Fruit fly (Drosophila melanogaster) Kc167 (cell line): Measurements from ENCODE around the gene CG31676.

ENCODE experiments used
- Myc ChIP-seq: fragments of >200 bp; optimal IDR thresholded peaks from 2 replicates; lab custom pipeline; 2017; ENCODE audit warnings: missing external identifiers
- Sin3A ChIP-seq: fragments of >200 bp; optimal IDR thresholded peaks from 2 replicates; lab custom pipeline; 2018; ENCODE audit warnings: missing external identifiers
- h ChIP-seq: fragments of >200 bp; optimal IDR thresholded peaks from 3 replicates; lab custom pipeline; 2018; ENCODE audit warnings: missing external identifiers
- insv ChIP-seq: fragments of >200 bp; optimal IDR thresholded peaks from 3 replicates; lab custom pipeline; 2018; ENCODE audit warnings: missing external identifiers
- psq ChIP-seq: fragments of >200 bp; optimal IDR thresholded peaks from 2 replicates; lab custom pipeline; 2017; ENCODE audit warnings: missing external identifiers
- ttk ChIP-seq: sonication (Bioruptor generic); optimal IDR thresholded peaks from 2 replicates; lab custom pipeline; 2017; ENCODE audit warnings: missing external identifiers

The CG31676 gene

DNA sequence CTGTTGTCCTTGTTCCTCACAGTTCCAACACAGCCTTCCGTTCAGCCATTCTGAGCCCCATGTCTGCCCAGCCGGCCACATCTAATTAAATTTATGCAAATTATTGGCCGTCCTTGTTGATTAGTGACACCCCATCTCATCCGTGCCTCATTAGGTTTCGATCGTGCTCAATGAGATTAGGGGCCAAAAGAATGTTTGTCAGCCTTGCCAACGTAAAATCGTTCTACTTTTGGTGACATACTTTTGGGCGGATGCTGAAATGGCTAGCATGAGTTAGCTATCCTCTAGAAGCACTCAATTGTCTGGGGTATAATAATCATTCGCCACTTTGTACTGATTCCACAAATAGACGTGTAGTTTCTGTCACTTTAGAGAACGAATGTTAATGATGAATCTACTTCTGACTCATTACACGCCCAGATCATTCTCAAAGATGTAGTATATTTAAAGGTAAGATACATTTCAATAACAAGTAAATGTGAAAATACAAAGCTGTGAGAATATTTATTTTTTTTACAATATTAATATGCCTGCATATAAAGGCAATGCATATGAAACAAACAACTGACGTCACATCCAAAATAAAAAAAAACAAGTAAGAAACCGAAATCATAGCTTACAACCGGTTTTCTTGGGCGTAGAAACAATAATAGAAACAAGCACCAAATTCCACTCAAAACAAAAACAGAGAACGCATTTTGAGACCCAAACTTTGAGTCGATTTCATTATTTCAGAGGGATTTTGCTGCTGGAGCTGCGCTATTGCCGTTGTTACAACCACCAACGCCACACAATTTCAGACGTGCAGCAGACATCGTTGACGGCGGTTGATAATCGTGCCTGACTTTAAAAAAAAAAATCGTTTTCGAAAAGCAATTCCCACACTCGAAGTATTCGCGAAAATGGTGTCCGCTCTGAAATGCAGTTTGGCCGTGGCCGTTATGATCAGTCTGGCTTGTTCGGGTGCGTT lies 18.1 kb downstream of the CG31676 start, which contains the start of gene bero:
Gene bero (plus strand): TSS at position 325 of the 970 bp plus-strand sequence.
- TF ChIP-seq Sin3A (lab: Kevin White, UChicago) (no peak), ttk (no peak), psq (lab: Kevin White, UChicago) (no peak), insv (lab: Kevin White, UChicago) (no peak), h (no peak), Myc (lab: Kevin White, UChicago) (no peak)

DNA sequence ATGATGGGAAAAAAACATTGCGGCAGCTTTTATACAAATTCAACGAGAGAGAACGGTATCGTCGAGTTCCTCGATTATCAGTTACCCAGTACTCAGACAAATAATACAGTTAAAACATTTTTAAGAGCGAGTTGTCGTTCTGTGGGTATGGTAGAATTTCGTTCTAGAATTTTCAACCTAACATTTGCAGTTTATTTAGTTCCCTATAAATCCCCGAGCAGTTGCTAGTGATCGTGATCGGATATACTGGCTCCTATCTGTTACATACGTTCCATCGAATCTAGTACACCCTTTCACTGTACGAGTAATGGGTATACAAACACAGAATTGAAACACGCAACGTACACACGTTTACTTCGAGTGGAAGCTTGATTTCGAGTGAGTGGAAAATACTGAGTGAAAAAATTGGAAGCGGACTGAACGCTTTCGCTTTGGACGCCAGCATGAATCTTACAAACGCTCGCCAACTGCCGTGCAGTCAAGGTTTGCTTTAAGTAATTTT lies 24.3 kb downstream of the CG31676 start, which contains the start of gene CG9338:
Gene CG9338 (plus strand): TSS at position 452 of the 502 bp plus-strand sequence.
- TF ChIP-seq ttk (no peak), insv (lab: Kevin White, UChicago) (no peak), h (no peak), psq (lab: Kevin White, UChicago) (no peak), Myc (lab: Kevin White, UChicago) (no peak), Sin3A (lab: Kevin White, UChicago) (no peak)

DNA sequence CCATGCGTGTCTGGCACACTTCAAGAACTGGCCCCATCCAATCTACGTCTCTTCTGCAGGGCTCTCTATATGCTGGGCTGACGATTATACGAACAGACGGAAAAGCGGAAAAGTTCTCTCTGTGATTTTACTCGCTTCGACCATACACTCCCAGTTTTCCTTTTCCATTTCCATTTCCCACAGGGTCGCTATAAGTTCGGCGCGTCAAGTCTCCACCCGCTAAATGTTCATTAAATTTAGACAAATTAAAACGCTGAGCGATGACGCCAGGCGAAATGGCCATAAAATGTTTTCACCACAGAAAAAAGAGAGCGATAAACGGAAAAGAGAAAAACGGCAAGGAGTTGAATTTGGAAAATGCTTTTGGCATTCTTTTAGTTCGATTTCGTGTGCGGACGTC lies 26.8 kb downstream of the CG31676 start, which contains the start of gene CG31675:
Gene CG31675 (plus strand): TSS at position 375 of the 400 bp plus-strand sequence.
- no peak for TF ChIP-seq psq (lab: Kevin White, UChicago)
- TF ChIP-seq Myc (lab: Kevin White, UChicago), result no peak

DNA sequence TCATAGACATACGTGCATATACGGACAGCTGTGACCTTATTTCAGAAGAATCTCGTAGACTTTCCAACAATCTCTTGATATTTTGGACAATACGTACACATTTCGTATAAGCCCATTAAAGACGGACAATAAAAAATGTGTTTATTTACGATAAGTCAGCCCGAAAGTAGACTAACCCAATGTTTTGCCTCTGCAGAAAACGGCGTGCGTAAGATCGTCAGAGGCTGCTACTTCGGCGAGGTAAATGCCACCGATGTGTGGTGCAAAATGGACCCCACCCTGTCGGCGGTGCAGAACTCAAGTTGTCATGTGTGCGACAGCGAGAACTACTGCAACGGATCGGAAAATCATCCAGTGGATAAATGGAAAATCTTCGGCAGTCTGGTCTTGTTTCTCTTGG lies 28.4 kb downstream of the CG31676 start:
- TF ChIP-seq psq (lab: Kevin White, UChicago) (no peak), h (no peak), ttk (no peak), Myc (lab: Kevin White, UChicago) (no peak), Sin3A (lab: Kevin White, UChicago) (no peak), insv (lab: Kevin White, UChicago) (no peak)

DNA sequence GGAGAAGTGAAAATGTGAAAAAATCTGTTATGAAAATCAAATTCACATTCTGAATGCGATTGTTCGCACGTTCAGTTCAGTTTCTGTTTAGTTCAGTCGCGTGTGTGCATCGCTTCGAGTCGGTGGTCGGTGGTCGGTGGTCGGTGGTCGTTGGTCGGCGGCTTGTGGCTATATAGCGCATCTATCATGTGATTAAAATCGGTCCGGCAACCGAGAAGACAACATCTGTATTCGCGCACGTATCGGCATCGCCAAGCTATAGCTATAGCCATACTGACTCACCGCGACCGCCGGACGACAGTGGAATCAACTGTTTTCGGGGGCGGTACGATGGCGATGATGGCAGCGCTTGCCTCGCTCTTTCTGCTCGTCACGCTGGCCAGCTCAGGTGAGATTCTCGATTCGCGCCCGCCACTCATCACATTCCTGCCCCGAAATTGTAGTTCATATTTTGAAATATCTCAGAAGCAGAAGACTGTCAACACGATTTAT lies 29.3 kb downstream of the CG31676 start, which contains the start of gene CG14401:
Gene CG14401 (plus strand): TSS at position 51 of the 492 bp plus-strand sequence.
- TF ChIP-seq Sin3A (lab: Kevin White, UChicago), result no peak
- TF ChIP-seq insv (lab: Kevin White, UChicago), result no peak
- TF ChIP-seq ttk, result no peak
- no peak for TF ChIP-seq psq (lab: Kevin White, UChicago)
- TF ChIP-seq h, result no peak
- no peak for TF ChIP-seq Myc (lab: Kevin White, UChicago)

DNA sequence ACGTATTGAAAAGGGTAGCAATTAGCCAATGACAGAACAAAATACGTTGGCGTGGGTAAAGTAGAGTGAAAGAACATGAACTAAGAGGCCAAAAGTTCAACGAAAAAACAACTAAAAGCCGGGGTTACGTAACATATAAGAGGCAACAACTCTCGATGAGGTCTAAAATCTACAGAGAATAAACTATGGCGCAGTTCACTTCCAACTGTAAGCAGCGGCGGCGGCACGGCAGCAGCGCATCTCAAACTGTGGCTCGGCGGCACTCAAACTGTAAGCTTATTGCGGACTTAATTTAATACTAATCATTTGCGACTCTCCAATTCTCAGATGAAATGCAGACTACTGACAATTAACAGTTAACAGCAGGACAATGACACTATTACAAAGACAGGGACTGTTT lies 34.0 kb downstream of the CG31676 start:
- no peak for TF ChIP-seq Sin3A (lab: Kevin White, UChicago)
- TF ChIP-seq psq (lab: Kevin White, UChicago), result no peak
- TF ChIP-seq Myc (lab: Kevin White, UChicago), result no peak
- no peak for TF ChIP-seq insv (lab: Kevin White, UChicago)
- TF ChIP-seq ttk, result no peak
- TF ChIP-seq h, result no peak

DNA sequence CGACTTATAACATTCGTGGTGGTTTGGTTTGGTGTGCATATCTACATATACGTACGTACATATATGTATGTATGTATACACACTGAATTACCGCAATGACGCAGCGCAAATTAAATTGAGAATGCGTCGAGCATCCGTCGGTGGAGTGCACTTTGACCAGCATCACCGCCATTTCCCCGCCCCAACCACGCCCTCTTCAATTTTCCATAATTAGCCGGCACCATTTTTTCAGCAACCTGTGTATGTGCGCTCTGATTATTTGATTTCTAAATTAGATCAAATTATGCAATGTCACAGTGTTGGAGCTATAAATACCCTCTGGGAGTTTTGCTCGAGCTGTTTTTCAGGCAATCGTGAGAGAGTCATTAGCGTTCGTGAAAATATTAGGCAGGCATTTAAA lies 37.5 kb downstream of the CG31676 start:
- TF ChIP-seq h, result no peak
- no peak for TF ChIP-seq insv (lab: Kevin White, UChicago)
- no peak for TF ChIP-seq ttk
- no peak for TF ChIP-seq Myc (lab: Kevin White, UChicago)
- TF ChIP-seq psq (lab: Kevin White, UChicago), result no peak
- TF ChIP-seq Sin3A (lab: Kevin White, UChicago), result no peak

DNA sequence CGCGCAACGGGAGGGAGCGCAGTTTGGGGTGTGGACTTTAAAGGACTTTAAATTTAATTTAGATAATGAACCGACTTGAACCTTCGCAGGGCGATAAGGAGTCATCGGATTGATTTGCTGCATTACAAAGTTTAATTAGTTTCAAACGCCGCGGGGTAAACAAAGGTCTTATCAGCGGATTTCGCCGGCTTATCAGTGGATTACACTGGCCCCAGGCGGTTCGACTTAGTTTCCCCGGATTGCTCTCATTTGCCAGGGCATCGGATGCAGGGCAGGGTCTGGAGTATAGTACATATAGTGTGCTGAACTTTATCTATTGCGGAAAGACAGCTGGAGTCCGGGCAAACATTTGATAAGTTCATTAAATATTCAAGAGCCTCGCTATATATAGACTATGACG lies 37.9 kb downstream of the CG31676 start:
- TF ChIP-seq insv (lab: Kevin White, UChicago) (no peak), h (no peak), ttk (no peak), Myc (lab: Kevin White, UChicago) (no peak), psq (lab: Kevin White, UChicago) (no peak)

DNA sequence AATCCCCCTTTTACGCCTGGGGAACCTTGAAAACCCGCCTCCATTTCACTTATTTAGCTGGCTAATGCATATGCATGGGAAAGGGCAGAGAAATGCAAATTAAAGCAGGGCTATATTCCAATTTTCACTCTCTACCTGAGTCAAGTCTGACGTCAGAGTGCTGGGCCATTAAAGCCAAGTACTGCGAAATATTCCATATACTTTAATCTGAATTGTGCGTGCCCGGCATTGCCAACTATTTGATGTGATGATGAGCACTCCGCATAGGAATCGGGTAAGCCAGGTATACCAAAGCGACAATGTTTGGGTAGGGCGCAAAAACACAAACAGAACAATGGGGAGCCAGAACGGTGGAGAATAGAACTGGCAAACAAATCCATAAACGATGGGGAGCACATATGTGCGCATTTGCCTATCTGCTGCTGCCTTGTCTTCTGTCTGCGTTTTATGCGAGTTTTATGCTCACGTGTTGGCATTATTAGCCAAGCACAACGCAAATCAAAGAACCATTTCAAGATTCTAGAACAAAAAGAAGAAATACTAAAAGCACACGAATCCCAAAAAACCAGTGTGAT lies 39.1 kb downstream of the CG31676 start:
- TF ChIP-seq h, result no peak
- TF ChIP-seq insv (lab: Kevin White, UChicago), result no peak

DNA sequence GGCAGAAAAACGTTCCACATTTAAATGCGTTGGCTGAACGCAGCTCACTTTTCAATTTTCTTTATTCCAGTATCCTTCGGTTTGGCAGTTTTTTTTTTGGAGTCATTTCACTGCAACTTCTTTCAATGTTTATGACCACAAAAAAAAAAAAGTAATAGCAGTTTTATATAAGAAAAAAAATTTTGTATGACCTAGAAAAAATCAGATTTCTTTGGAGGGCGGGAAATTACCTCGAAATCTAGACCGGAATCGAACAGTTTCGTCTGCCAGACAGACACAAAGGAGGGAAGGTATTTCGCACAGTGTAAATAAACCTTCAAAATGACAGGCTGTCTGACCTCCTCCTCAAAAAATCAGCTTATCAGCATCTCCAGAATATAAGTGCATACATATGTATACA lies 39.9 kb downstream of the CG31676 start:
- TF ChIP-seq psq (lab: Kevin White, UChicago) (no peak), Sin3A (lab: Kevin White, UChicago) (no peak), ttk (no peak), Myc (lab: Kevin White, UChicago) (no peak), insv (lab: Kevin White, UChicago) (no peak), h (no peak)

DNA sequence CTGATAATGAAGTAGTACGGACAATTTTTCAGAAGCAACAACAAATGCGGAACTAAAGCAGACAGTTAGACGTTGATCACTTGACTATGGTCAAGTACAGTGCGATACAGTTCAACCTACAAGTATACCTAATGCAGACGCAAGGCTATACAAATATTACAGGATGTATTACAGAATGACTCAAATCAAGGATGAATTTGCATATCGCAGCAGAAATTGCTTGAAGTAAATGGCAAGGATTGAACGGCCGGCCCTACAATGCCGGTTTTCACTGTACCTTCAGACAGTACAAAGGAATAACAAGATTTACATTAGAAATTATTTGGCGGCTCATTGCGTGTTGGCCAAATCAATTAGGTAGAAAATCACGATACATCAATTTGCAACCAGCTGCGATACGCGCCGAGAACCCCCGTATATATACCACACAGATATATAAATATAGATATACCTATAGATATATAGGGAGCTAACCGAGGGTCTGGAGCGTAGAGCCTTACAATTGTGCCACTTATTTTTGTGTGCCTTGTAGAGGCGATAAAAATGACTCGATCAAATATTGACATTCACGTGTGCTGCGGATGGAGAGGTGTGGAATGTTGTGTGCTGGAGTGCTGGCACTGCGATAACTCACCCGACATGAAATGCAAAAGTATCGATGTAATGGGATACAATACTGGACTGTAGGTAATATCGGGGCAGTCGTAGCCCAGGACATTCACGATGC lies 41.0 kb downstream of the CG31676 start:
- TF ChIP-seq Sin3A (lab: Kevin White, UChicago) (no peak), Myc (lab: Kevin White, UChicago) (no peak), insv (lab: Kevin White, UChicago) (no peak), psq (lab: Kevin White, UChicago) (no peak), h (no peak), ttk (no peak)
